Worm (Caenorhabditis elegans): ENCODE data around the gene F35D11.1.

DNA sequence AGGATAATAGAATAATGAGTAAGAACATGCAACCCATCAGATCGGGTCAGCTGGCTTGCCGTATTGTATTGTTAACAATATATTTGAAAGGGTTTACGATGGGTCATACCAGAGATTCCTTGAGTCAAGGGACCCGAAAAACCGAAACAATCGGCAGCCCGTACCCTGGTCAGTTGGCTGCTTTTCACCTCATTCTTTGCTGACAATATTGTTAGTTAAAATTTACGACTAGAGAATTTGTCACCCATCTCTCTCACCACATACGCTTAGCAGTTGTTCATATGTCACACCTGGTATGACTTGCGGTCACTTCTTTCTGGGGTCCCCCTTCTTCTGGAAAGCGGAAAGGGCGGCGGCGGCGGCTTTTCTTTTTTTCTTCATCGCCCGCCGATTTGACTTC is 45.6 kb upstream of the F35D11.1 start:
- TF ChIP-seq ama-1 (optimal IDR thresholded peaks at IDR 0.05) (no peak), tra-4 (tag; optimal IDR thresholded peaks at IDR 0.05) (no peak), pes-1 (GFP tag; IDR thresholded peaks at IDR 0.05) (0 out of 2 replicates have a peak, but pooled peaks have one; percentile 26), hnd-1 (tag; optimal IDR thresholded peaks at IDR 0.05) (no peak), F13C5.2 (tag; optimal IDR thresholded peaks at IDR 0.05) (no peak), aly-1 (tag; optimal IDR thresholded peaks at IDR 0.05) (no peak), B0310.2 (tag; optimal IDR thresholded peaks at IDR 0.05) (no peak), tbx-37 (GFP tag; conservative IDR thresholded peaks at IDR 0.05) (no peak)

Data from whole organism, early embryonic.